Fruit fly (Drosophila melanogaster) whole organism, adult: ENCODE measurements around the gene slo.

Experiments
- CG11617 ChIP-seq: fragments of 200-800 bp; sonication (Bioruptor generic); optimal IDR thresholded peaks from 2 replicates; lab custom pipeline; 2017; ENCODE audit warnings: mild to moderate bottlenecking, missing biosample characterization, missing genetic modification reagents, missing genetic modification characterization
- CG12768 ChIP-seq: fragments of 200-800 bp; sonication (Bioruptor generic); optimal IDR thresholded peaks from 2 replicates; lab custom pipeline; 2017; ENCODE audit warnings: missing biosample characterization, missing genetic modification characterization, mild to moderate bottlenecking, moderate library complexity, missing genetic modification reagents
- CG14711 ChIP-seq: fragments of 200-800 bp; sonication (Bioruptor generic); optimal IDR thresholded peaks from 2 replicates; lab custom pipeline; 2018; ENCODE audit warnings: missing biosample characterization, mild to moderate bottlenecking, missing genetic modification characterization, moderate library complexity
- CG1620 ChIP-seq: fragments of 200-800 bp; sonication (Bioruptor generic); optimal IDR thresholded peaks from 2 replicates; lab custom pipeline; 2016; ENCODE audit warnings: missing biosample characterization, missing genetic modification characterization
- CG33017 ChIP-seq: fragments of 200-800 bp; sonication (Bioruptor generic); optimal IDR thresholded peaks from 2 replicates; lab custom pipeline; 2018; ENCODE audit warnings: missing biosample characterization, mild to moderate bottlenecking, missing genetic modification characterization, moderate library complexity
- CG5204 ChIP-seq: fragments of 200-800 bp; sonication (Bioruptor generic); optimal IDR thresholded peaks from 2 replicates; lab custom pipeline; 2016; ENCODE audit warnings: missing biosample characterization, missing genetic modification characterization
- CG7045 ChIP-seq: fragments of 200-800 bp; sonication (Bioruptor generic); optimal IDR thresholded peaks from 2 replicates; lab custom pipeline; 2017; ENCODE audit warnings: missing biosample characterization, mild to moderate bottlenecking, missing genetic modification characterization
- CG7101 ChIP-seq: fragments of 200-800 bp; sonication (Bioruptor generic); optimal IDR thresholded peaks from 2 replicates; lab custom pipeline; 2018; ENCODE audit warnings: missing biosample characterization, mild to moderate bottlenecking, missing genetic modification characterization, moderate library complexity
- Clk ChIP-seq: fragments of 200-800 bp; sonication (Bioruptor generic); optimal IDR thresholded peaks from 2 replicates; lab custom pipeline; 2017; ENCODE audit warnings: missing biosample characterization, missing genetic modification characterization
- Crg-1 ChIP-seq: fragments of 200-800 bp; sonication (Bioruptor generic); optimal IDR thresholded peaks from 2 replicates; lab custom pipeline; 2016; ENCODE audit warnings: missing biosample characterization, missing genetic modification characterization
- Hr96 ChIP-seq: fragments of 200-800 bp; sonication (Bioruptor generic); optimal IDR thresholded peaks from 2 replicates; lab custom pipeline; 2016; ENCODE audit warnings: missing biosample characterization, missing genetic modification characterization
- Mnt ChIP-seq: fragments of 200-800 bp; sonication (Bioruptor generic); optimal IDR thresholded peaks from 2 replicates; lab custom pipeline; 2016; ENCODE audit warnings: missing biosample characterization, mild to moderate bottlenecking, missing genetic modification characterization
- bab1 ChIP-seq: fragments of 200-800 bp; sonication (Bioruptor generic); optimal IDR thresholded peaks from 3 replicates; lab custom pipeline; 2019; ENCODE audit warnings: missing biosample characterization, mild to moderate bottlenecking, missing genetic modification characterization, moderate library complexity
- cic ChIP-seq: fragments of 200-800 bp; sonication (Bioruptor generic); optimal IDR thresholded peaks from 2 replicates; lab custom pipeline; 2017; ENCODE audit warnings: missing biosample characterization, mild to moderate bottlenecking, missing genetic modification characterization, moderate library complexity
- cnc ChIP-seq, 2 experiments: fragments of >200 bp; optimal IDR thresholded peaks; 2 replicates each; lab custom pipeline; 2017
- kay ChIP-seq: fragments of 200-800 bp; sonication (Bioruptor generic); peaks from one replicate; lab custom pipeline; 2016; ENCODE audit warnings: missing biosample characterization, missing genetic modification characterization, borderline replicate concordance
- ovo ChIP-seq: fragments of 200-800 bp; sonication (Bioruptor generic); optimal IDR thresholded peaks from 2 replicates; lab custom pipeline; 2016; ENCODE audit warnings: missing biosample characterization, missing genetic modification characterization
- pad ChIP-seq: fragments of 200-800 bp; sonication (Bioruptor generic); optimal IDR thresholded peaks from 3 replicates; lab custom pipeline; 2017; ENCODE audit warnings: missing biosample characterization, missing genetic modification characterization, mild to moderate bottlenecking, moderate library complexity, missing genetic modification reagents
- tj ChIP-seq: fragments of 200-800 bp; sonication (Bioruptor generic); optimal IDR thresholded peaks from 3 replicates; lab custom pipeline; 2017; ENCODE audit warnings: missing biosample characterization, mild to moderate bottlenecking, missing genetic modification characterization, moderate library complexity
- toe ChIP-seq: fragments of 200-800 bp; sonication (Bioruptor generic); optimal IDR thresholded peaks from 2 replicates; lab custom pipeline; 2016; ENCODE audit warnings: missing biosample characterization, missing genetic modification characterization

Gene slo

dm6 chr3R:24651044-24651459 is 11.2 kb upstream of the slo start:
- peak; percentile 58 for TF ChIP-seq tj (GFP tag; lab: Kevin White, UChicago)
- TF ChIP-seq CG1620: no peak
- TF ChIP-seq Mnt (GFP tag; lab: Kevin White, UChicago): peak; percentile 33
- peak; percentile 54 for TF ChIP-seq Crg-1
- TF ChIP-seq CG5204 (GFP tag; lab: Kevin White, UChicago): no peak
- TF ChIP-seq cic (GFP tag; lab: Kevin White, UChicago): peak; percentile 100
- peak; percentile 66 for TF ChIP-seq pad (GFP tag; lab: Kevin White, UChicago)
- TF ChIP-seq bab1 (GFP tag; lab: Kevin White, UChicago): peak; percentile 48
- TF ChIP-seq ovo: no peak
- peak; percentile 58 for TF ChIP-seq CG11617 (GFP tag; lab: Kevin White, UChicago)
- peak; percentile 85 for TF ChIP-seq CG12768 (GFP tag; lab: Kevin White, UChicago)
- TF ChIP-seq CG7101 (tag; lab: Kevin White, UChicago): peak; percentile 59
- no peak for TF ChIP-seq cnc (optimal IDR thresholded peaks at IDR 0.05; lab: Kevin White, UChicago)
- no peak for TF ChIP-seq kay (GFP tag; lab: Kevin White, UChicago)
- peak; percentile 55 for TF ChIP-seq CG33017
- TF ChIP-seq toe (GFP tag; lab: Kevin White, UChicago): no peak
- TF ChIP-seq Hr96 (GFP tag; lab: Kevin White, UChicago): no peak
- TF ChIP-seq CG14711 (tag; lab: Kevin White, UChicago): peak; percentile 73
- TF ChIP-seq Clk: peak; percentile 64
- TF ChIP-seq CG7045: peak; percentile 41

dm6 chr3R:24654770-24655322 is 7.4 kb upstream of the slo start, which contains the start of the genes CG31125 and CG6695:
Gene CG31125 (minus strand): TSS chr3R:24654820.
Gene CG6695 (plus strand): TSS chr3R:24655160.
- peak; percentile 28 for TF ChIP-seq Mnt (GFP tag; lab: Kevin White, UChicago)
- TF ChIP-seq toe (GFP tag; lab: Kevin White, UChicago): no peak
- peak; percentile 21 for TF ChIP-seq CG14711 (tag; lab: Kevin White, UChicago)
- no peak for TF ChIP-seq kay (GFP tag; lab: Kevin White, UChicago)
- no peak for TF ChIP-seq tj (GFP tag; lab: Kevin White, UChicago)
- peak; percentile 5 for TF ChIP-seq ovo
- peak; percentile 20 for TF ChIP-seq pad (GFP tag; lab: Kevin White, UChicago)
- peak; percentile 62 for TF ChIP-seq CG1620
- no peak for TF ChIP-seq CG12768 (GFP tag; lab: Kevin White, UChicago)
- TF ChIP-seq CG11617 (GFP tag; lab: Kevin White, UChicago): peak; percentile 58
- TF ChIP-seq CG7101 (tag; lab: Kevin White, UChicago): peak; percentile 13
- no peak for TF ChIP-seq cic (GFP tag; lab: Kevin White, UChicago)
- TF ChIP-seq Clk: no peak
- peak; percentile 53 for TF ChIP-seq Crg-1
- TF ChIP-seq Hr96 (GFP tag; lab: Kevin White, UChicago): no peak
- TF ChIP-seq CG33017: no peak
- peak; percentile 46 for TF ChIP-seq bab1 (GFP tag; lab: Kevin White, UChicago)
- TF ChIP-seq CG5204 (GFP tag; lab: Kevin White, UChicago): no peak
- TF ChIP-seq CG7045: no peak
- no peak for TF ChIP-seq cnc (optimal IDR thresholded peaks at IDR 0.05; lab: Kevin White, UChicago)

dm6 chr3R:24659173-24659846 is 3.0 kb upstream of the slo start, which contains the start of gene CG31126:
Gene CG31126 (plus strand): TSS chr3R:24659621.
- no peak for TF ChIP-seq CG5204 (GFP tag; lab: Kevin White, UChicago)
- peak; percentile 33 for TF ChIP-seq CG11617 (GFP tag; lab: Kevin White, UChicago)
- TF ChIP-seq cic (GFP tag; lab: Kevin White, UChicago): no peak
- peak; percentile 98 for TF ChIP-seq CG14711 (tag; lab: Kevin White, UChicago)
- no peak for TF ChIP-seq bab1 (GFP tag; lab: Kevin White, UChicago)

- TF ChIP-seq Mnt (GFP tag; lab: Kevin White, UChicago): peak; percentile 32
- TF ChIP-seq CG14711 (tag; lab: Kevin White, UChicago): peak; percentile 7
- peak; percentile 97 for TF ChIP-seq tj (GFP tag; lab: Kevin White, UChicago)
- TF ChIP-seq CG7045: no peak
These were observed 446 bp upstream of the slo start, which contains the start of gene Ppox for dm6 chr3R:24661679-24662411. Gene Ppox (minus strand): TSS chr3R:24661851.

- TF ChIP-seq kay (GFP tag; lab: Kevin White, UChicago) (no peak), CG7045 (no peak), tj (GFP tag; lab: Kevin White, UChicago) (no peak), CG12768 (GFP tag; lab: Kevin White, UChicago) (no peak), cic (GFP tag; lab: Kevin White, UChicago) (no peak), pad (GFP tag; lab: Kevin White, UChicago) (no peak), CG1620 (no peak), CG7101 (tag; lab: Kevin White, UChicago) (no peak), CG14711 (tag; lab: Kevin White, UChicago) (no peak), Clk (no peak), cnc (optimal IDR thresholded peaks at IDR 0.05; lab: Kevin White, UChicago) (no peak), CG5204 (GFP tag; lab: Kevin White, UChicago) (no peak), Crg-1 (no peak), Mnt (GFP tag; lab: Kevin White, UChicago) (no peak), bab1 (GFP tag; lab: Kevin White, UChicago) (no peak), ovo (no peak), toe (GFP tag; lab: Kevin White, UChicago) (no peak)
These were observed 753 bp downstream of the slo start for dm6 chr3R:24663044-24663443.
